Fruit fly (Drosophila melanogaster): ENCODE results near the gene psd.

Gene psd

dm6 chr2L:5943229-5944078, 21.3 kb downstream of the psd start, which contains the start of the genes Sfp26Ad and Gpdh1 (continued):
- TF ChIP-seq Scr (GFP tag; IDR thresholded peaks at IDR 0.05; ENCODE audit: partially characterized antibody) (peak; percentile 63), slou (GFP tag; optimal IDR thresholded peaks at IDR 0.05) (peak; percentile 74), Rfx (GFP tag; IDR thresholded peaks at IDR 0.05) (peak; percentile 84), dmrt99B (tag; optimal IDR thresholded peaks at IDR 0.05) (peak; percentile 55)

dm6 chr2L:5927363-5927762, 37.4 kb downstream of the psd start:
- TF ChIP-seq repo (GFP tag; optimal IDR thresholded peaks at IDR 0.05), result no peak
- 0 out of 3 replicates have a peak, but pooled peaks have one; percentile 5 for TF ChIP-seq dysf (GFP tag; IDR thresholded peaks at IDR 0.05)
- TF ChIP-seq D (optimal IDR thresholded peaks at IDR 0.05), result no peak
- peak; percentile 60 for TF ChIP-seq D (GFP tag; optimal IDR thresholded peaks at IDR 0.05)
- TF ChIP-seq Hey (tag; optimal IDR thresholded peaks at IDR 0.05), result peak; percentile 81
- TF ChIP-seq BEAF-32 (GFP tag; optimal IDR thresholded peaks at IDR 0.05), result no peak
- TF ChIP-seq luna (GFP tag; optimal IDR thresholded peaks at IDR 0.05), result no peak
- TF ChIP-seq Mrtf (GFP tag; IDR thresholded peaks at IDR 0.05), result peak; percentile 14; the same call in 1 of the 3 replicates
- no peak for TF ChIP-seq CG13894 (tag; optimal IDR thresholded peaks at IDR 0.05)
- no peak for TF ChIP-seq zfh1 (GFP tag; IDR thresholded peaks at IDR 0.05)
- no peak for TF ChIP-seq chif (GFP tag; optimal IDR thresholded peaks at IDR 0.05)
- no peak for TF ChIP-seq HHEX (GFP tag; optimal IDR thresholded peaks at IDR 0.05)
- no peak for TF ChIP-seq CG10366 (GFP tag; IDR thresholded peaks at IDR 0.05)
- TF ChIP-seq CG4404 (GFP tag; IDR thresholded peaks at IDR 0.05), result no peak
- no peak for TF ChIP-seq CG14050 (GFP tag; IDR thresholded peaks at IDR 0.05)
- no peak for TF ChIP-seq CG1647 (GFP tag; optimal IDR thresholded peaks at IDR 0.05)
- no peak for TF ChIP-seq MBD-R2 (GFP tag; IDR thresholded peaks at IDR 0.05)
- TF ChIP-seq HLH3B (GFP tag; IDR thresholded peaks at IDR 0.05), result no peak
- no peak for TF ChIP-seq CG12942 (GFP tag; optimal IDR thresholded peaks at IDR 0.05)
- TF ChIP-seq dati (GFP tag; IDR thresholded peaks at IDR 0.05), result no peak

- TF ChIP-seq CG6175 (GFP tag; IDR thresholded peaks at IDR 0.05) (no peak), vnd (GFP tag; IDR thresholded peaks at IDR 0.05; ENCODE audit: partially characterized antibody) (0 out of 3 replicates have a peak, but pooled peaks have one; percentile 11), dysf (GFP tag; IDR thresholded peaks at IDR 0.05) (0 out of 3 replicates have a peak, but pooled peaks have one; percentile 11)
Observed at dm6 chr2L:5925637-5926036, 39.1 kb downstream of the psd start, which contains the start of gene dsf. dsf (plus strand) TSS chr2L:5925937.

dm6 chr2L:5925164-5925563, 39.6 kb downstream of the psd start:
- TF ChIP-seq repo (GFP tag; optimal IDR thresholded peaks at IDR 0.05) (no peak), Lpt (GFP tag; optimal IDR thresholded peaks at IDR 0.05) (no peak), fd64A (GFP tag; optimal IDR thresholded peaks at IDR 0.05) (no peak), Ets65A (GFP tag) (peak; percentile 19), Elba2 (GFP tag; optimal IDR thresholded peaks at IDR 0.05) (no peak), Myb (GFP tag; optimal IDR thresholded peaks at IDR 0.05) (no peak), Deaf1 (tag; optimal IDR thresholded peaks at IDR 0.05) (peak; percentile 74), Nf-YB (GFP tag; optimal IDR thresholded peaks at IDR 0.05) (peak; percentile 96), Trl (optimal IDR thresholded peaks at IDR 0.05) (peak; percentile 32 to 36), Trl (GFP tag; optimal IDR thresholded peaks at IDR 0.05) (no peak), Awh (GFP tag; IDR thresholded peaks at IDR 0.05) (no peak), ewg (GFP tag; optimal IDR thresholded peaks at IDR 0.05) (peak; percentile 8), CG2202 (tag; optimal IDR thresholded peaks at IDR 0.05) (no peak), cg (GFP tag; optimal IDR thresholded peaks at IDR 0.05) (peak; percentile 82), tll (GFP tag; optimal IDR thresholded peaks at IDR 0.05) (no peak), CG10321 (GFP tag; IDR thresholded peaks at IDR 0.05) (0 out of 2 replicates have a peak, but pooled peaks have one; percentile 19), NC2α (GFP tag; optimal IDR thresholded peaks at IDR 0.05) (no peak), Dfd (GFP tag; optimal IDR thresholded peaks at IDR 0.05) (no peak), CG9817 (tag; optimal IDR thresholded peaks at IDR 0.05) (no peak), Nf-YA (GFP tag; IDR thresholded peaks at IDR 0.05) (peak; percentile 53), Nf-YC (tag; optimal IDR thresholded peaks at IDR 0.05) (peak; percentile 97), crol (GFP tag; IDR thresholded peaks at IDR 0.05) (peak; percentile 62)

Measured in whole organism, embryonic.